Fruit fly (Drosophila melanogaster): Measurements from ENCODE around the gene CG42728.

DNA sequence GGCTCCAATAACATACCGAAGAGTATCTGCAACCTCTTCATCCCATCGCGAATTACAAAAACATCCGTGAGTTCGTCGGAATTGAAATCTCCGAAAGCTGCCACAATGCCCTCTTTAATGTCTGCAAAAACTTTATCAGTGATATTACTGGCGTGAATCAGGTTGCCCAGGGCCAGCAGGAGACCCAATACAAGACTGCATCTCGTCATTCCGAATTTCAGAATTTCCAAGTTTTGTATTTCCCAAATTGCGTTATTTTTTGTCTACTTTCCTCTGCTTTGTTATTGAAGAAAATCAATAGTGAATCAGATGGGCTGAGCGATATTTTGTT is 34.7 kb upstream of the CG42728 start:
- TF ChIP-seq Myc (optimal IDR thresholded peaks at IDR 0.05), result no peak
- TF ChIP-seq psq (optimal IDR thresholded peaks at IDR 0.05), result no peak
- no peak for TF ChIP-seq ttk (optimal IDR thresholded peaks at IDR 0.05)
- TF ChIP-seq h (optimal IDR thresholded peaks at IDR 0.05), result no peak
- TF ChIP-seq insv (optimal IDR thresholded peaks at IDR 0.05), result no peak
- TF ChIP-seq Sin3A (optimal IDR thresholded peaks at IDR 0.05), result no peak
